Fruit fly (Drosophila melanogaster) Kc167 (cell line): Measurements from ENCODE around the gene js.

ENCODE experiments used
- Myc ChIP-seq: fragments of >200 bp; optimal IDR thresholded peaks from 2 replicates; lab custom pipeline; 2017; ENCODE audit warnings: missing external identifiers
- Sin3A ChIP-seq: fragments of >200 bp; optimal IDR thresholded peaks from 2 replicates; lab custom pipeline; 2018; ENCODE audit warnings: missing external identifiers
- h ChIP-seq: fragments of >200 bp; optimal IDR thresholded peaks from 3 replicates; lab custom pipeline; 2018; ENCODE audit warnings: missing external identifiers
- insv ChIP-seq: fragments of >200 bp; optimal IDR thresholded peaks from 3 replicates; lab custom pipeline; 2018; ENCODE audit warnings: missing external identifiers
- psq ChIP-seq: fragments of >200 bp; optimal IDR thresholded peaks from 2 replicates; lab custom pipeline; 2017; ENCODE audit warnings: missing external identifiers
- ttk ChIP-seq: sonication (Bioruptor generic); optimal IDR thresholded peaks from 2 replicates; lab custom pipeline; 2017; ENCODE audit warnings: missing external identifiers

Gene js

dm6 chr3R:16387039-16387438 lies 18.9 kb upstream of the js start:
- TF ChIP-seq Myc (lab: Kevin White, UChicago) (no peak), h (no peak), ttk (no peak), insv (lab: Kevin White, UChicago) (no peak), psq (lab: Kevin White, UChicago) (no peak), Sin3A (lab: Kevin White, UChicago) (no peak)

dm6 chr3R:16385586-16385985 lies 17.5 kb upstream of the js start:
- TF ChIP-seq Myc (lab: Kevin White, UChicago) = no peak
- TF ChIP-seq h = no peak
- no peak for TF ChIP-seq ttk
- TF ChIP-seq insv (lab: Kevin White, UChicago) = no peak
- TF ChIP-seq psq (lab: Kevin White, UChicago) = no peak
- no peak for TF ChIP-seq Sin3A (lab: Kevin White, UChicago)

dm6 chr3R:16374101-16374500 lies 6.0 kb upstream of the js start:
- TF ChIP-seq insv (lab: Kevin White, UChicago) (no peak), ttk (no peak), psq (lab: Kevin White, UChicago) (no peak), h (no peak), Myc (lab: Kevin White, UChicago) (no peak), Sin3A (lab: Kevin White, UChicago) (no peak)

- TF ChIP-seq Sin3A (lab: Kevin White, UChicago) = no peak
These were observed 2.3 kb upstream of the js start, which contains the start of gene CG10317 for dm6 chr3R:16370433-16370832. Gene CG10317 (minus strand): TSS chr3R:16370533.

dm6 chr3R:16360008-16360407 lies 8.1 kb downstream of the js start, which contains the start of gene CG42446:
Gene CG42446 (minus strand): TSS chr3R:16360108.
- no peak for TF ChIP-seq Myc (lab: Kevin White, UChicago)
- TF ChIP-seq h = no peak
- no peak for TF ChIP-seq insv (lab: Kevin White, UChicago)
- TF ChIP-seq Sin3A (lab: Kevin White, UChicago) = no peak
- TF ChIP-seq ttk = no peak
- TF ChIP-seq psq (lab: Kevin White, UChicago) = no peak

- no peak for TF ChIP-seq psq (lab: Kevin White, UChicago)
- no peak for TF ChIP-seq h
- TF ChIP-seq insv (lab: Kevin White, UChicago) = no peak
- TF ChIP-seq Sin3A (lab: Kevin White, UChicago) = no peak
- no peak for TF ChIP-seq ttk
- no peak for TF ChIP-seq Myc (lab: Kevin White, UChicago)
These were observed 9.0 kb downstream of the js start, which contains the start of gene CG17931 for dm6 chr3R:16359098-16359497. Gene CG17931 (minus strand): TSS chr3R:16359466.

dm6 chr3R:16356863-16357215 lies 11.3 kb downstream of the js start, which contains the start of gene CG10311:
Gene CG10311 (minus strand): TSS chr3R:16357015.
- TF ChIP-seq psq (lab: Kevin White, UChicago) (no peak), Myc (lab: Kevin White, UChicago) (no peak), h (no peak), insv (lab: Kevin White, UChicago) (no peak), ttk (no peak), Sin3A (lab: Kevin White, UChicago) (no peak)

- TF ChIP-seq insv (lab: Kevin White, UChicago) (no peak), Myc (lab: Kevin White, UChicago) (no peak), Sin3A (lab: Kevin White, UChicago) (no peak), ttk (no peak), h (no peak), psq (lab: Kevin White, UChicago) (no peak)
These were observed 11.8 kb downstream of the js start for dm6 chr3R:16356215-16356862.

dm6 chr3R:16355393-16355943 lies 12.6 kb downstream of the js start:
- TF ChIP-seq Sin3A (lab: Kevin White, UChicago) = no peak
- no peak for TF ChIP-seq insv (lab: Kevin White, UChicago)
- no peak for TF ChIP-seq Myc (lab: Kevin White, UChicago)
- no peak for TF ChIP-seq ttk
- no peak for TF ChIP-seq h

dm6 chr3R:16353671-16354070 lies 14.4 kb downstream of the js start:
- TF ChIP-seq Myc (lab: Kevin White, UChicago) = no peak
- TF ChIP-seq psq (lab: Kevin White, UChicago) = no peak
- TF ChIP-seq h = no peak

- TF ChIP-seq Sin3A (lab: Kevin White, UChicago) = no peak
- TF ChIP-seq Myc (lab: Kevin White, UChicago) = no peak
These were observed 14.9 kb downstream of the js start for dm6 chr3R:16353195-16353594.

dm6 chr3R:16352039-16352438 lies 16.1 kb downstream of the js start:
- TF ChIP-seq Myc (lab: Kevin White, UChicago) (no peak), insv (lab: Kevin White, UChicago) (no peak), h (no peak), psq (lab: Kevin White, UChicago) (no peak)

- TF ChIP-seq ttk (no peak), insv (lab: Kevin White, UChicago) (no peak), Myc (lab: Kevin White, UChicago) (no peak), Sin3A (lab: Kevin White, UChicago) (no peak)
These were observed 17.1 kb downstream of the js start for dm6 chr3R:16351044-16351443.
